Fruit fly (Drosophila melanogaster) Kc167 (cell line): Measurements from ENCODE around the gene Hsp67Ba.

Source experiments
- Myc ChIP-seq: fragments of >200 bp; optimal IDR thresholded peaks from 2 replicates; lab custom pipeline; 2017; ENCODE audit warnings: missing external identifiers
- Sin3A ChIP-seq: fragments of >200 bp; optimal IDR thresholded peaks from 2 replicates; lab custom pipeline; 2018; ENCODE audit warnings: missing external identifiers
- h ChIP-seq: fragments of >200 bp; optimal IDR thresholded peaks from 3 replicates; lab custom pipeline; 2018; ENCODE audit warnings: missing external identifiers
- insv ChIP-seq: fragments of >200 bp; optimal IDR thresholded peaks from 3 replicates; lab custom pipeline; 2018; ENCODE audit warnings: missing external identifiers
- psq ChIP-seq: fragments of >200 bp; optimal IDR thresholded peaks from 2 replicates; lab custom pipeline; 2017; ENCODE audit warnings: missing external identifiers
- ttk ChIP-seq: sonication (Bioruptor generic); optimal IDR thresholded peaks from 2 replicates; lab custom pipeline; 2017; ENCODE audit warnings: missing external identifiers

The Hsp67Ba gene

DNA sequence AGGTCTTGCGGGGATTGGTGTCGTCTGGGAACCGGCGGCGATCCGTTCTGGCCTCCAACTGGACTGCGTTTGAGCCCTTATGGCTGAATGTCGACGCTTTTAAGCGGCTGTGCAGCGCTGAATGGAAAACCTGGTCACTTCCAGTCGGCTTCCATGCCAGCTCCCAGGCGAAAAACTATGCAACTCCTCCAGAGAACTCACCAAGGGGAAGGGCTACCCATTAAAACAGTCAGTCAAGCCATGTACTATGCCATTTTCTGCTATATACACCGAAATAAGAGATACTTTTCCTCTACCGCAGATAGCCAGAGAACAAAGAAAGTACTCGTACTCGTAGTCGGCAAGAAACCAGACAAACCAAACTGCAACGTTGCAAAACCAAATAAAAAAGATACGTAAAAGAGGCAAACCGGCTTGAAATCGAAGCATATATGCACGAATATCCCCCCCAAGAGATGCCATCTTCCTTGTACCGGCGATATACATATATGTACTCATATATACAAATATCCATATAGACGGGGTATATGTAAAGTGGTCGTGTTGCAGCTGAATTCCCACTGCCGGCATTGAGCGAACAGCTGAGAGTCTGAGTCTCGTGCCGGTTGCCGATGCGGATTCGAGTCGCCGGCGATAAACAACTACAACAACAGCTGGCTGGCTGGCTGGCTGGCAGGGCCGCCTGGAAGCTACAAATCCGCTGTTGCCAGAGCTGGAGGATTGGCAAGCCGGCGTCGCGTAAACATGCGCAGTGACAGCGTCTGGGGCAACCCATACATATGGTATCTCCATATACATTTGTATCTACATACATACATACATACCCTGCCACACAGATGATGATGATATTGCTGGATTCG is at the start of gene Hsp67Ba:
Gene Hsp67Ba (minus strand): TSS at position 51 of the 860 bp plus-strand sequence.
- TF ChIP-seq insv (lab: Kevin White, UChicago): no peak
- TF ChIP-seq Sin3A: no peak
- TF ChIP-seq h (lab: Kevin White, UChicago): no peak
- no peak for TF ChIP-seq ttk (lab: Kevin White, UChicago)
- no peak for TF ChIP-seq psq (lab: Kevin White, UChicago)
- TF ChIP-seq Myc: no peak

DNA sequence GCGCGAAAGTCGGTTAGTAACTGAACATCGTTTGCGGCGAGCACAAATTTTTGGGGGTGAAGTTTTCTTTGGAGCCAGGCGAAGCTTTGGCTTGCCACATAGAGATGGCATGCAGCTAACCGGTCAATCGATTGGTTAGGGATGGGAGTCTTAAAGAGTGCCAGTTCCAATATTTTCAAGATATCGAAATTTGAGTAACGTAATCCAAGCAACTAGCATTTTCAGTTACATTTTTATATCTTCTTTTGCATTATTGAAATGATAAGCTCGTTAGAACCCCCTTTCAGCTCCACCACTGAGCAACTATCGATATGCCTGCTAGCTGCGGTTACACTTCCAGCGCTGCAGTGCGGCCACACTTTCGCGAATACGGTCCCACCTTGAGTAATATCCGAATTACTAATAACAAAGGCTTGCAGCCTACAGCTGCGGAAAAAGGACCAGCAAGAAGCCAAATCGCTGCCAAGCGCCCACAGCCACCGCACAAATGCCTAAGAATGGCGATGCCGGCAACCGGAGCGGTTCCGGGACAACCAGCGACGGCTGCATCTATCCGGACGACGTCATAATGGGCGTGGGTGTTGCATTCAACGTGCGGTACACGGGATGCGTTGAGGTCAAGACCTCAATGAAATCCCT is 47.4 kb upstream of the Hsp67Ba start, which contains the start of the genes Atat and Shc:
Gene Atat (minus strand): TSS at position 103 of the 639 bp plus-strand sequence.
Gene Shc (plus strand): TSS at position 355 of the 639 bp plus-strand sequence.
- TF ChIP-seq Myc (no peak), h (lab: Kevin White, UChicago) (no peak), ttk (lab: Kevin White, UChicago) (no peak), Sin3A (no peak)

DNA sequence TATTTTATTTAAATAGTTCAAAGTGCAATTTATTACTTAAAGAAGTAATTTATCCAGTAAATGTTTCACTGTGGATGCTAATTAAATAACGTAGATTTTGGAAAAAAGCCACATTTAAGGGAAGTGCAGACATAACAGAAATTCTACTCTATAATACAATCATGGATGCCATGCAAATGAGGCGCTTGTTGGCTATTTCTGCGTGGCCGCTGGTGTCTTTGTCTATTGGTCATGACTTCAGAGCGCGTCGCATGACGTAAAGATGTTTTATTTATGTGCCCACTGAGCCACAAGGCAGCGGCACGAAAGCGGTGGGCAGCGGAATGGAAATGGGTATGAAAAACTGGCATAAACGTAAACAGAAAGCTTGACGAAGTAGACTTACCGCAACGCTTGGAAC is 46.5 kb upstream of the Hsp67Ba start:
- TF ChIP-seq insv (lab: Kevin White, UChicago) (no peak), Sin3A (no peak), h (lab: Kevin White, UChicago) (no peak), ttk (lab: Kevin White, UChicago) (no peak), psq (lab: Kevin White, UChicago) (no peak), Myc (no peak)

dm6 chr3L:9424528-9424911 is 45.2 kb upstream of the Hsp67Ba start:
- TF ChIP-seq Sin3A: no peak
- no peak for TF ChIP-seq h (lab: Kevin White, UChicago)
- no peak for TF ChIP-seq insv (lab: Kevin White, UChicago)
- TF ChIP-seq psq (lab: Kevin White, UChicago): no peak

DNA sequence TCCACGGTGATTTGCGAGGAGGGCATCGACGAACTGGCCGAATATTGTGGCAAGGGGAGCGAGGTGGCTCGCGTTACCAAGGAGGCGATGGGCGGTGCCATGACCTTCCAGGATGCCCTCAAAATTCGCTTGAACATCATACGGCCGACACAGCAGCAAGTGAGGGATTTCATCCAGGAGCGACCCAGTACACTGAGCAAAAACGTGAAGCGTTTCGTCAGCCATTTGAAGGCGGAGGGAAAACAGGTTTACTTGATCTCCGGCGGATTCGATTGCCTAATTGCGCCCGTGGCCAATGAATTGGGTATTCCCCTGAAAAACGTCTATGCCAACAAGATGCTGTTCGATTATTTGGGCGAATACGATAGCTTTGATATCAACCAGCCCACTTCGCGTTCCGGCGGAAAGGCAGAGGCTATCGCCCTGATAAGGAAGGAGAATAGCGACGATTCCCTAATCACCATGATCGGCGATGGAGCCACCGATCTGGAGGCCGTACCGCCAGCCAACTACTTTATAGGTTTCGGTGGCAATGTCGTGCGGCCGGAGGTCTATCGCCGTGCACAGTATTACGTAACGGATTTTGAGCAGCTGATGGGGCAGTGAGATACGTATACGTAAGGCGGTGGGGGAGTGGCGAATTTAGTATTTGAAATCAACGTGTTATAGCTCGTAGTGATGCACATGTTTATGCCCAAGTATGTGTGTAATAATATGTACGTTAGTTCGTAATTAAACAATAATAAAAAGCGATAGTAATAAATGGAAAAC is 44.6 kb upstream of the Hsp67Ba start:
- no peak for TF ChIP-seq psq (lab: Kevin White, UChicago)
- no peak for TF ChIP-seq Myc
- no peak for TF ChIP-seq ttk (lab: Kevin White, UChicago)
- TF ChIP-seq insv (lab: Kevin White, UChicago): no peak
- no peak for TF ChIP-seq h (lab: Kevin White, UChicago)
- no peak for TF ChIP-seq Sin3A

DNA sequence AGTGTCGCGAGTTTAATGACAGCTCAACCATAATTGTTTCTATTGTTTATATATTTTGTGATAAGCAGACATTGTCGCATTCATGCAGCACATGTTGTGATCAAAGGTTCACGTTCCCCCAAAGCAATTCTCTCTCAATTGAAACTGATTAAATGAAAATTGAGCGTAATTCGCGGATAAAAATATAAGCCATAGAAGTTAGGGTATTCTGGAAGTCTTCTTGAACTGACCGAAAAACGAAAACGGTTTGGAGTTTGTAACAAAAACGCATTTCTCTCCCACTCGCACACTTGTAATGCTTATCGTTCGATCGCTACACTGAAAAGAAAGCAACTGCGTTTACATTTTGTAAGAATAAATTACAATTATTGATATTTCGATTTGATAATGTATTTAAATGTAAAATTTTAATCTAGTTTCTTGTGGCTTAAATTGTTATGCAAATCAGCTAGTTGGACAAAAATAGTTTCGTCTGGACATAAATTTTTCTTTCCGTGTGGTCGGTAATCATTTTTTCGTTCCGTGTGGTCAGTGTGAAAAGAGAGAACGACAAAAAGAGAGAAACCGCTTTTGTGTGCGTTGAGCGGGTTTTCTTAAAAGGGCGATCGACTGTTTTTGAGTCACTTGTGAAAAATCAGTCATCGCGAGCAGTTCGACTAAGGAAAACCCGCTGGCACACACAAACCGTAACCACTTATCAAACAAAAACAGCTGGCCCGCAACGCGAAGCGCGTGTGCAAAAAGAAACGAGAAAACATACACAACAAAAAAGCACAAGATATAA is 43.5 kb upstream of the Hsp67Ba start, which contains the start of gene aay:
Gene aay (plus strand): TSS at position 618 of the 784 bp plus-strand sequence.
- no peak for TF ChIP-seq Sin3A
- no peak for TF ChIP-seq insv (lab: Kevin White, UChicago)
- TF ChIP-seq Myc: no peak
- TF ChIP-seq psq (lab: Kevin White, UChicago): no peak
- no peak for TF ChIP-seq h (lab: Kevin White, UChicago)
- no peak for TF ChIP-seq ttk (lab: Kevin White, UChicago)

- TF ChIP-seq h (lab: Kevin White, UChicago): no peak
- TF ChIP-seq Sin3A: no peak
- no peak for TF ChIP-seq insv (lab: Kevin White, UChicago)
- TF ChIP-seq Myc: no peak
Measured at dm6 chr3L:9422135-9422534, 42.8 kb upstream of the Hsp67Ba start.

dm6 chr3L:9421621-9422020 is 42.3 kb upstream of the Hsp67Ba start:
- TF ChIP-seq Myc (no peak), ttk (lab: Kevin White, UChicago) (no peak), insv (lab: Kevin White, UChicago) (no peak), psq (lab: Kevin White, UChicago) (no peak), h (lab: Kevin White, UChicago) (no peak), Sin3A (no peak)

dm6 chr3L:9420819-9421130 is 41.4 kb upstream of the Hsp67Ba start:
- TF ChIP-seq h (lab: Kevin White, UChicago) (no peak), Myc (no peak), ttk (lab: Kevin White, UChicago) (no peak), psq (lab: Kevin White, UChicago) (no peak), Sin3A (no peak), insv (lab: Kevin White, UChicago) (no peak)

dm6 chr3L:9420054-9420818 is 40.9 kb upstream of the Hsp67Ba start:
- TF ChIP-seq h (lab: Kevin White, UChicago) (no peak), Sin3A (no peak), Myc (no peak)

dm6 chr3L:9419328-9419727 is 40.0 kb upstream of the Hsp67Ba start:
- no peak for TF ChIP-seq Myc
- no peak for TF ChIP-seq Sin3A
- no peak for TF ChIP-seq psq (lab: Kevin White, UChicago)
- no peak for TF ChIP-seq ttk (lab: Kevin White, UChicago)
- TF ChIP-seq insv (lab: Kevin White, UChicago): no peak
- TF ChIP-seq h (lab: Kevin White, UChicago): no peak
